Fruit fly (Drosophila melanogaster) whole organism, embryonic: ENCODE measurements around the gene r-l.

Source experiments
- CG12391 ChIP-seq: fragments of 200-800 bp; sonication (Bioruptor generic); optimal IDR thresholded peaks from 3 replicates; lab custom pipeline; 2018; ENCODE audit warnings: missing biosample characterization, mild to moderate bottlenecking, missing genetic modification characterization, moderate library complexity
- CG1603 ChIP-seq: fragments of 200-800 bp; sonication (Bioruptor generic); optimal IDR thresholded peaks from 2 replicates; lab custom pipeline; 2019; ENCODE audit warnings: missing biosample characterization, mild to moderate bottlenecking, missing genetic modification characterization, moderate library complexity
- CG4707 ChIP-seq: fragments of 200-800 bp; sonication (Bioruptor generic); optimal IDR thresholded peaks from 2 replicates; lab custom pipeline; 2018; ENCODE audit warnings: missing biosample characterization, mild to moderate bottlenecking, missing genetic modification characterization, moderate library complexity
- Ets97D ChIP-seq: fragments of 200-800 bp; sonication (Bioruptor generic); optimal IDR thresholded peaks from 3 replicates; lab custom pipeline; 2016; ENCODE audit warnings: missing biosample characterization, missing genetic modification characterization
- Hey ChIP-seq: fragments of 200-800 bp; sonication (Bioruptor generic); optimal IDR thresholded peaks from 3 replicates; lab custom pipeline; 2018; ENCODE audit warnings: missing biosample characterization, mild to moderate bottlenecking, missing genetic modification characterization
- Kr ChIP-seq: fragments of 200-800 bp; sonication (Bioruptor generic); optimal IDR thresholded peaks from 2 replicates; lab custom pipeline; 2017; ENCODE audit warnings: missing biosample characterization, mild to moderate bottlenecking, missing genetic modification characterization
- Ptx1 ChIP-seq: fragments of 200-800 bp; sonication (Bioruptor generic); IDR thresholded peaks from 2 replicates; pipeline ENCODE4 v1.3.6; 2022; ENCODE audit warnings: missing biosample characterization, missing genetic modification characterization
- Tbp ChIP-seq: fragments of >200 bp; optimal IDR thresholded peaks from 2 replicates; lab custom pipeline; 2018; ENCODE audit warnings: missing biosample characterization, missing genetic modification characterization
- maf-S ChIP-seq: fragments of 200-800 bp; sonication (Bioruptor generic); optimal IDR thresholded peaks from 2 replicates; lab custom pipeline; 2016; ENCODE audit warnings: missing biosample characterization, missing genetic modification characterization

DNA sequence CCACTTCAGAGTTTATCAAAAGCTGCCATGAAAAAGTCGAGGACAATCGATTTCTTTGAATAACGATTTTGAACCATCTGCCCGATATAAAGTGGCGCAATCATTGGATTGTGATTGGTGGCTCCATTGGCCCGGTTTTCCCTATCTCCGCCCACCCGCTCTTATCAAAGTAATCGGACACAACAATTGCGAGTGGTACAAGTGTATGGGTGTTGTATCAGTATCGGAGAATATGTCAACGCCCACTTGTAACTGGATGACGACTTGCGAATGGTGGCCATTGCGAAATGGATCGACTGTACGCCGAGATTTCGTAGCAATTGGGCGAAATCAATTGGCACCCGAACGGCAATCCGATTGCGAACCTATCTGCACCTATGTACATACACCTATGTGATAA, 4.5 kb upstream of the r-l start:
- TF ChIP-seq Ets97D (no peak), CG1603 (no peak), CG4707 (GFP tag; lab: Kevin White, UChicago) (no peak), Hey (tag; lab: Kevin White, UChicago) (no peak), Tbp (GFP tag; lab: Kevin White, UChicago) (no peak), CG12391 (tag; lab: Kevin White, UChicago) (no peak), Kr (GFP tag; lab: Kevin White, UChicago) (no peak), Ptx1 (no peak), maf-S (GFP tag; lab: Kevin White, UChicago) (no peak)
